Worm (Caenorhabditis elegans) whole organism, L2 larva: ENCODE data around the gene C27C12.3.

Experiments used
- R02D3.7 ChIP-seq: fragments of 150-350 bp; optimal IDR thresholded peaks from 2 replicates; lab custom pipeline; 2014; ENCODE audit warnings: missing biosample characterization, missing genetic modification characterization
- ceh-82 ChIP-seq: fragments of 150-350 bp; optimal IDR thresholded peaks from 2 replicates; lab custom pipeline; 2014; ENCODE audit warnings: missing biosample characterization, missing genetic modification characterization
- mab-5 ChIP-seq: fragments of 150-350 bp; optimal IDR thresholded peaks from 2 replicates; lab custom pipeline; 2014; ENCODE audit warnings: missing biosample characterization, missing genetic modification characterization
- nhr-237 ChIP-seq: fragments of 150-350 bp; optimal IDR thresholded peaks from 2 replicates; lab custom pipeline; 2014; ENCODE audit warnings: missing biosample characterization, missing genetic modification characterization
- ztf-4 ChIP-seq: fragments of 150-350 bp; optimal IDR thresholded peaks from 2 replicates; lab custom pipeline; 2014; ENCODE audit warnings: missing biosample characterization, missing genetic modification characterization

DNA sequence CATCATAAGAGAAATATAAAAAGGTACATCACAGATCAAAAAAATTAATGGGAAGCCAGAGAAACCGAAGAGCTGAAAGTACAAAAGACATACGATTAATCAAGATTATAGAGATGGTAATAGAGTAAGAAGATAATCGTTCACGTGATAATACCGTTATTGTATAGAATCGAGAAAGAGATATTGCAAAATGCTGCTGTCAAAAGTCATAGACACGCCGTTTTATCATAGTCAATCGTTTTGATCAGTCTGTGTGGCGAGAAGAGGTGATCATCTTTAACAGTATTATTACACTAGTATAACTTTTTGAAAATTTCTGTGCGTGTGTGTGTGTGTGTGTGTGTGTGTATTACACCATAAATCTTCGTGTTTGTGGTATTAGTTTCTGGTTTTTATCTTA, 28.7 kb upstream of the C27C12.3 start:
- no peak for TF ChIP-seq ceh-82 (tag; lab: Kevin White, UChicago)
- no peak for TF ChIP-seq mab-5 (tag; lab: Kevin White, UChicago)
- TF ChIP-seq R02D3.7 (tag; lab: Kevin White, UChicago): no peak
- TF ChIP-seq nhr-237 (tag; lab: Kevin White, UChicago): no peak
- TF ChIP-seq ztf-4 (tag; lab: Kevin White, UChicago): no peak
